Fruit fly (Drosophila melanogaster): Measurements from ENCODE around the gene GABA-B-R2.
A peak's percentile ranks its signal among the peaks of the same experiment; 100 is the strongest.

The GABA-B-R2 gene

DNA sequence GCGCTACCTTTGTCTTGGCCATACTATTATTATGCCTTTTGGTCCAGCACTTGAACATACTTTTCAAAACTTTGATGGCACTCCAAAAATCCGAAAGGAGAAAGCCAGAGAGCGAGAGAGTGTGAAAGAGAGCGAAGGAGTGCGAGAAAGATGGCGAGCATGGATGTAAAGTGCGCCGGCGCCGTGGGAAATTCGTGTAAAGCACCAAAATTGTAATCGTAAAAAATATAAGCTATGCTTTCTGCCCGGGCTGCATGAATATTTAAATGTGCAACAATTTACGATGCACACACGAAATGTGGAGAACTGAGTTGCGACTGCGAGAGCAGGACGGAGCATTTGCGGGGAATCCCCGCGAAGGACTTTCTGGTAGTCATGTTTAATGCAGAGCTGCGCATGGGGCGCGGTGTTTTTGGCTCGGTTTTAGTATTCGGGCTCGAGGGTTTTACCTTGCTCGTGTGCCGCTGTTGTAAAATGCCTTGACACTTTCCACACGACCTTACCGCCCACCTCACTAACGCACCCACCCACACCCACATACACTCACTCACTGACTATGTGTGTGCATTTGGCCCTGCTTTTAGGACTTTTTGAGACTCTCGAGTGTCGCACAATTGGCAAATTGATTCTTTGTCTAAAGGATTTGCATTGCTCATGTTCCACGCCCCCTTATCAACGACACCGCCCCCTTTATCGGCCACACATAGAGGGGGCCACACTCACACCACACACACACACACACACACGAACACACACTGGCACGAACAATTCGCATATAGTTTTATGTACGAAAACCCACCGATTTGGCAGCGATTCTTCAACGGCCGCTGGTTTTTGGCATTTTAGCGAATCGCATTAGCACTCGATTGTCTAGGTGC lies 46.3 kb upstream of the GABA-B-R2 start:
- TF ChIP-seq rn (GFP tag; IDR thresholded peaks at IDR 0.05) (no peak), CG10348 (GFP tag; IDR thresholded peaks at IDR 0.05) (no peak), CG12605 (GFP tag; IDR thresholded peaks at IDR 0.05) (no peak), D1 (tag; optimal IDR thresholded peaks at IDR 0.05) (no peak), Pif1A (GFP tag; optimal IDR thresholded peaks at IDR 0.05) (no peak), CG14655 (GFP tag; optimal IDR thresholded peaks at IDR 0.05) (no peak), CG8159 (tag; optimal IDR thresholded peaks at IDR 0.05) (no peak), CG4496 (GFP tag; IDR thresholded peaks at IDR 0.05) (peak; percentile 26; the same call in 1 of the 3 replicates), CG34367 (tag; optimal IDR thresholded peaks at IDR 0.05) (no peak), Ets98B (GFP tag; IDR thresholded peaks at IDR 0.05) (no peak), EcR (GFP tag; optimal IDR thresholded peaks at IDR 0.05) (peak; percentile 15), CG13204 (GFP tag; optimal IDR thresholded peaks at IDR 0.05) (no peak), CG15710 (tag; optimal IDR thresholded peaks at IDR 0.05) (no peak)

DNA sequence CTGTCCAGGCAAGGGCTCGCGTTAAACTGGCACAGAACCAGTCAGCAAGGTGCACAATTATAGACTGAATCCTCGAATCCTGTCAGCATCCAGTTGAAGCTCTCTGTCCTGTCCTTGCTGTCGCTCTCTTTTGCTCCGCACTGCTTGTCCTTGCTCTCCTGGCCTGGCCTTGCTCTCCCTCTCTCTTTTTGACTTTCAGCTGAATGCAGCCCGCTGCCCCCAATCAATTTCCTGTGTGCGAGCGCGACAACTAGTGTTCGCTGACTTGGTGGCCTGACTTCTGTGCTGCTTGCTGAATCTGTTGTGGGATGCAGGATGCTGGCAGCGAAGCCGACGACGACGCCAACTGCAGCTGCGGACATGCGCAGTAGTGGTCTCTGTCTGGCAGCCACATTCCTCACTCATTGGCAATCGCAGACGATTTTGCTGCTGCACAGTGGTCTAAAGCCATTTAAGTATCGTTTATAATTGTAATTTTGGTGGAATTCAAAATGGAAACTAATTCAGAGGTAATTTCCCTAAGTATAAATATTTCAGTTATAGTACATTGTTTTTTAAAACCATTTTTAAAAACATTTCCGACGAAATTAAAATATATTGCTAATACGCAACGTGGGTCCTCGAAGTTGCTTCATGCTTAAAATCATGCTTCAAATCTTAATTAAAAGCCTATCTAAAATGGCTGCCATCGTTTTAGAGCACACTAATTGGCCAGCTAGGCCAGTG lies 33.1 kb upstream of the GABA-B-R2 start:
- no peak for TF ChIP-seq Snoo (tag; optimal IDR thresholded peaks at IDR 0.05)
- no peak for TF ChIP-seq gl (tag; optimal IDR thresholded peaks at IDR 0.05)
- peak; percentile 19 for TF ChIP-seq CG15710 (tag; optimal IDR thresholded peaks at IDR 0.05)
- peak; percentile 24 for TF ChIP-seq CG14655 (GFP tag; optimal IDR thresholded peaks at IDR 0.05)
- TF ChIP-seq CG12605 (GFP tag; IDR thresholded peaks at IDR 0.05), result no peak
- TF ChIP-seq fd96Ca (GFP tag; IDR thresholded peaks at IDR 0.05), result no peak
- TF ChIP-seq rn (GFP tag; IDR thresholded peaks at IDR 0.05), result no peak
- TF ChIP-seq CG8159 (tag; optimal IDR thresholded peaks at IDR 0.05), result peak; percentile 45
- TF ChIP-seq Pif1B (GFP tag; optimal IDR thresholded peaks at IDR 0.05), result no peak
- peak; percentile 13 for TF ChIP-seq CG17806 (tag; optimal IDR thresholded peaks at IDR 0.05)
- TF ChIP-seq Ets98B (GFP tag; IDR thresholded peaks at IDR 0.05), result no peak
- no peak for TF ChIP-seq EcR (GFP tag; optimal IDR thresholded peaks at IDR 0.05)
- TF ChIP-seq CG32121 (GFP tag; IDR thresholded peaks at IDR 0.05), result no peak
- no peak for TF ChIP-seq CG13204 (GFP tag; optimal IDR thresholded peaks at IDR 0.05)
- no peak for TF ChIP-seq CG4496 (GFP tag; IDR thresholded peaks at IDR 0.05)
- no peak for TF ChIP-seq D1 (tag; optimal IDR thresholded peaks at IDR 0.05)
- peak; percentile 25 for TF ChIP-seq CG8301 (tag; optimal IDR thresholded peaks at IDR 0.05)
- TF ChIP-seq CG9948 (tag; optimal IDR thresholded peaks at IDR 0.05), result peak; percentile 27
- TF ChIP-seq Pif1A (GFP tag; optimal IDR thresholded peaks at IDR 0.05), result peak; percentile 35
- no peak for TF ChIP-seq CG10348 (GFP tag; IDR thresholded peaks at IDR 0.05)
- no peak for TF ChIP-seq CG34367 (tag; optimal IDR thresholded peaks at IDR 0.05)

- no peak for TF ChIP-seq CG32121 (GFP tag; IDR thresholded peaks at IDR 0.05)
- TF ChIP-seq CG15710 (tag; optimal IDR thresholded peaks at IDR 0.05), result no peak
- no peak for TF ChIP-seq Ets98B (GFP tag; IDR thresholded peaks at IDR 0.05)
- no peak for TF ChIP-seq D1 (tag; optimal IDR thresholded peaks at IDR 0.05)
- no peak for TF ChIP-seq Pif1B (GFP tag; optimal IDR thresholded peaks at IDR 0.05)
- TF ChIP-seq CG13204 (GFP tag; optimal IDR thresholded peaks at IDR 0.05), result no peak
- no peak for TF ChIP-seq fd96Ca (GFP tag; IDR thresholded peaks at IDR 0.05)
- no peak for TF ChIP-seq Snoo (tag; optimal IDR thresholded peaks at IDR 0.05)
- TF ChIP-seq CG14655 (GFP tag; optimal IDR thresholded peaks at IDR 0.05), result no peak
These were observed 31.6 kb upstream of the GABA-B-R2 start for dm6 chr3R:21807264-21807663.

DNA sequence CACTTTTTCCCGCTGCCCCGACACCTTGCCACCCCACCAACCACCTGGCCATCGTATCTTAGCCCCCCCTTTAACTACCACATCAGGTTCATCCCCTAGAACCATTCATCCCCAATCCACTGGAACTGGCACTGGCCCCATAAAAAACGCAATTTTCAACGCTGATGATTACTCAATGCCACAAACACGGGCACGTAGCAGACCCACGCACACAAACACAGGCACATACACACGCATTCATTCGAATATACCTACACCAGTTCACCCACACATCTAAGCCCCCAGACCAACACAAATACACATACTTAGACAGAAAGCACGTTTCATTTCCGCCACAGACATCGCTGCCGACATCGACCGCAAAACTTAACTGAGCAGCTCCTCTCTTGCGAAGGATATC lies 18.1 kb upstream of the GABA-B-R2 start:
- TF ChIP-seq gl (tag; optimal IDR thresholded peaks at IDR 0.05) (no peak), CG4496 (GFP tag; IDR thresholded peaks at IDR 0.05) (no peak), CG12605 (GFP tag; IDR thresholded peaks at IDR 0.05) (no peak), CG17806 (tag; optimal IDR thresholded peaks at IDR 0.05) (no peak), D1 (tag; optimal IDR thresholded peaks at IDR 0.05) (no peak), EcR (GFP tag; optimal IDR thresholded peaks at IDR 0.05) (no peak), Pif1A (GFP tag; optimal IDR thresholded peaks at IDR 0.05) (no peak), CG9948 (tag; optimal IDR thresholded peaks at IDR 0.05) (no peak), rn (GFP tag; IDR thresholded peaks at IDR 0.05) (no peak), Ets98B (GFP tag; IDR thresholded peaks at IDR 0.05) (no peak), CG32121 (GFP tag; IDR thresholded peaks at IDR 0.05) (no peak), Pif1B (GFP tag; optimal IDR thresholded peaks at IDR 0.05) (no peak), CG15710 (tag; optimal IDR thresholded peaks at IDR 0.05) (no peak), Snoo (tag; optimal IDR thresholded peaks at IDR 0.05) (no peak)

DNA sequence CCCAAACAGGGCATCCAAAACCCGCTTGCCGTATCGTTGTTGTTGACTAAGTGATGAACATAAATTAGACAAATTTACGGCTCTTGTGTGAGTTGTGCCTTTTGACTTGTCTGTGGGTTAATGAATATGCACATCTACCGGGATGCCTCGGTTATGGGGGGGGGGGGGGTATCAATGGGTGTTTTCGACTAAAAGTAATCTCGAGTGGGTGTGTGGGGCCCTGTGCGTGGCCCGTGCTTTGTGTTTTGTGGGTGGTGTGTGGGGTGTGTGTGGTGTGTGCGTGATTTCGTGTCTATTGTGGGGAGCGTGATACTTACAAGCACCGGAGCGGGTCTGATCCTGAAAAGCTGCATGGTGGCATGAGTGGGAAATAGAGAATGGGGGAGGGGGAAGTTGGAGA lies 14.8 kb upstream of the GABA-B-R2 start:
- TF ChIP-seq CG32121 (GFP tag; IDR thresholded peaks at IDR 0.05), result no peak
- no peak for TF ChIP-seq CG34367 (tag; optimal IDR thresholded peaks at IDR 0.05)
- no peak for TF ChIP-seq CG13204 (GFP tag; optimal IDR thresholded peaks at IDR 0.05)
- TF ChIP-seq fd96Ca (GFP tag; IDR thresholded peaks at IDR 0.05), result no peak
- TF ChIP-seq CG8159 (tag; optimal IDR thresholded peaks at IDR 0.05), result no peak
- TF ChIP-seq EcR (GFP tag; optimal IDR thresholded peaks at IDR 0.05), result no peak
- TF ChIP-seq CG17806 (tag; optimal IDR thresholded peaks at IDR 0.05), result no peak
- no peak for TF ChIP-seq CG10348 (GFP tag; IDR thresholded peaks at IDR 0.05)
- no peak for TF ChIP-seq CG12605 (GFP tag; IDR thresholded peaks at IDR 0.05)
- no peak for TF ChIP-seq Pif1A (GFP tag; optimal IDR thresholded peaks at IDR 0.05)
- no peak for TF ChIP-seq CG8301 (tag; optimal IDR thresholded peaks at IDR 0.05)
